Fruit fly (Drosophila melanogaster): ENCODE measurements around the gene CG31275.

- TF ChIP-seq CTCF (optimal IDR thresholded peaks at IDR 0.05) (no peak), CG8478 (optimal IDR thresholded peaks at IDR 0.05) (no peak)
Observed at dm6 chr3R:16723992-16724391, 27.1 kb downstream of the CG31275 start.
